Worm (Caenorhabditis elegans) whole organism, L4 larva: ENCODE data around the gene ZK593.2.

Source experiments
- D1046.2 ChIP-seq: fragments of 200-800 bp; sonication (Bioruptor generic); IDR thresholded peaks from 2 replicates; pipeline ENCODE4 v1.3.6; 2022; ENCODE audit warnings: missing genetic modification characterization, missing compliant biosample characterization
- F10B5.3 ChIP-seq: sonication (generic microtip); optimal IDR thresholded peaks from 2 replicates; lab custom pipeline; 2016; ENCODE audit warnings: mild to moderate bottlenecking, missing genetic modification characterization, missing compliant biosample characterization
- Y105C5A.15 ChIP-seq: fragments of 200-800 bp; sonication (Bioruptor generic); IDR thresholded peaks from 2 replicates; pipeline ENCODE4 v1.3.6; 2022; ENCODE audit warnings: missing genetic modification characterization, missing compliant biosample characterization
- ZK546.5 ChIP-seq, 2 experiments: sonication (generic microtip); optimal IDR thresholded peaks; 2 replicates each; lab custom pipeline; 2017; ENCODE audit warnings: missing biosample characterization in 2 of 2, missing genetic modification characterization in 2 of 2
- aha-1 ChIP-seq: fragments of 150-350 bp; peaks from one replicate; lab custom pipeline; 2014; ENCODE audit warnings: missing biosample characterization, missing genetic modification characterization
- ama-1 ChIP-seq: fragments of 150-350 bp; optimal IDR thresholded peaks from 2 replicates; lab custom pipeline; 2014; ENCODE audit warnings: inconsistent platforms, mixed read lengths
- arid-1 ChIP-seq: fragments of 200-800 bp; sonication (Bioruptor generic); conservative IDR thresholded peaks from 2 replicates; pipeline ENCODE4 v1.3.6; 2022; ENCODE audit warnings: missing genetic modification reagents, missing genetic modification characterization, missing compliant biosample characterization
- ceh-44 ChIP-seq: fragments of 200-800 bp; sonication (Bioruptor generic); IDR thresholded peaks from 2 replicates; pipeline ENCODE4 v1.3.6; 2022; ENCODE audit warnings: missing genetic modification reagents, missing genetic modification characterization, missing compliant biosample characterization
- ces-1 ChIP-seq: fragments of 150-350 bp; sonication (generic microtip); optimal IDR thresholded peaks from 4 replicates; lab custom pipeline; 2014; ENCODE audit warnings: missing biosample characterization, missing genetic modification reagents, missing genetic modification characterization
- ctbp-1 ChIP-seq: fragments of 200-800 bp; sonication (Bioruptor generic); IDR thresholded peaks from 2 replicates; pipeline ENCODE4 v1.3.6; 2022; ENCODE audit warnings: missing genetic modification reagents, missing genetic modification characterization, missing compliant biosample characterization
- daf-8 ChIP-seq: fragments of 200-800 bp; sonication (Bioruptor generic); IDR thresholded peaks from 2 replicates; pipeline ENCODE4 v1.3.6; 2022; ENCODE audit warnings: missing genetic modification characterization, missing compliant biosample characterization
- dmd-8 ChIP-seq: fragments of 200-800 bp; sonication (Bioruptor generic); IDR thresholded peaks from 2 replicates; pipeline ENCODE4 v1.3.6; 2022; ENCODE audit warnings: missing genetic modification characterization, missing compliant biosample characterization
- dmd-9 ChIP-seq: fragments of 200-800 bp; sonication (Bioruptor generic); IDR thresholded peaks from 2 replicates; pipeline ENCODE4 v1.3.6; 2022; ENCODE audit warnings: missing genetic modification reagents, missing genetic modification characterization, missing compliant biosample characterization
- egl-43 ChIP-seq: fragments of 200-800 bp; sonication (Bioruptor generic); IDR thresholded peaks from 2 replicates; pipeline ENCODE4 v1.3.6; 2022; ENCODE audit warnings: missing genetic modification reagents, missing genetic modification characterization, missing compliant biosample characterization
- lin-1 ChIP-seq: fragments of 200-800 bp; sonication (Bioruptor generic); IDR thresholded peaks from 2 replicates; pipeline ENCODE4 v1.3.6; 2022; ENCODE audit warnings: missing genetic modification reagents, missing genetic modification characterization, missing compliant biosample characterization
- lin-29 ChIP-seq: fragments of 200-800 bp; sonication (Bioruptor generic); IDR thresholded peaks from 2 replicates; pipeline ENCODE4 v1.3.6; 2022; ENCODE audit warnings: missing genetic modification reagents, missing genetic modification characterization, missing compliant biosample characterization
- lin-38 ChIP-seq: fragments of 200-800 bp; sonication (Bioruptor generic); IDR thresholded peaks from 2 replicates; pipeline ENCODE4 v1.3.6; 2022; ENCODE audit warnings: missing genetic modification reagents, missing genetic modification characterization, missing compliant biosample characterization
- lsy-2 ChIP-seq, 2 experiments: fragments of 150-350 bp in 1 of 2; sonication (generic microtip) in 1 of 2; optimal IDR thresholded peaks; 2 replicates each; lab custom pipeline; 2014 to 2017; ENCODE audit warnings: missing biosample characterization in 2 of 2, missing genetic modification characterization in 2 of 2
- mdt-29 ChIP-seq: fragments of 200-800 bp; sonication (Bioruptor generic); IDR thresholded peaks from 2 replicates; pipeline ENCODE4 v1.3.6; 2022; ENCODE audit warnings: missing genetic modification reagents, missing genetic modification characterization, missing compliant biosample characterization
- mxl-3 ChIP-seq: fragments of 200-800 bp; sonication (Bioruptor generic); optimal IDR thresholded peaks from 2 replicates; lab custom pipeline; 2018; ENCODE audit warnings: mild to moderate bottlenecking, missing genetic modification characterization, missing compliant biosample characterization
- nhr-25 ChIP-seq: sonication (generic microtip); optimal IDR thresholded peaks from 2 replicates; lab custom pipeline; 2017; ENCODE audit warnings: missing genetic modification characterization, mild to moderate bottlenecking, missing compliant biosample characterization, antibody characterized with exemption, moderate library complexity, borderline replicate concordance; ENCODE audit not compliant: insufficient read depth
- nhr-48 ChIP-seq: sonication (generic microtip); optimal IDR thresholded peaks from 2 replicates; lab custom pipeline; 2016; ENCODE audit warnings: mild to moderate bottlenecking, missing genetic modification characterization, missing compliant biosample characterization
- nhr-76 ChIP-seq: fragments of 150-350 bp; optimal IDR thresholded peaks from 2 replicates; lab custom pipeline; 2014; ENCODE audit warnings: missing biosample characterization, missing genetic modification characterization
- nhr-77 ChIP-seq: fragments of 150-350 bp; optimal IDR thresholded peaks from 2 replicates; lab custom pipeline; 2014; ENCODE audit warnings: missing biosample characterization, missing genetic modification characterization
- pqm-1 ChIP-seq: sonication (generic microtip); optimal IDR thresholded peaks from 2 replicates; lab custom pipeline; 2017; ENCODE audit warnings: missing biosample characterization, missing genetic modification characterization
- rbr-2 ChIP-seq: sonication (generic microtip); optimal IDR thresholded peaks from 2 replicates; lab custom pipeline; 2016; ENCODE audit warnings: missing genotype, missing genetic modification characterization, missing compliant biosample characterization
- skn-1 ChIP-seq: fragments of 150-350 bp; optimal IDR thresholded peaks from 2 replicates; lab custom pipeline; 2014; ENCODE audit warnings: missing biosample characterization, missing genetic modification characterization
- snpc-4 ChIP-seq: fragments of 150-350 bp; optimal IDR thresholded peaks from 2 replicates; lab custom pipeline; 2014; ENCODE audit warnings: missing biosample characterization, missing genetic modification characterization
- spr-3 ChIP-seq: fragments of 200-800 bp; sonication (Bioruptor generic); optimal IDR thresholded peaks from 2 replicates; lab custom pipeline; 2018; ENCODE audit warnings: mild to moderate bottlenecking, missing genetic modification characterization, missing compliant biosample characterization
- unc-39 ChIP-seq: sonication (generic microtip); optimal IDR thresholded peaks from 2 replicates; lab custom pipeline; 2017; ENCODE audit warnings: missing biosample characterization, missing genetic modification characterization
- unc-62 ChIP-seq, 3 experiments: fragments of 150-350 bp in 1 of 3; sonication (generic microtip); optimal IDR thresholded peaks in 2 of 3; peaks in 1 of 3; 1 replicate in 1 of 3; 2 replicates in 2 of 3; lab custom pipeline; 2014 to 2017; ENCODE audit warnings: missing biosample characterization in 3 of 3, missing genetic modification characterization in 3 of 3, missing genetic modification reagents in 3 of 3, missing genotype in 1 of 3
- zag-1 ChIP-seq: fragments of 150-350 bp; optimal IDR thresholded peaks from 2 replicates; lab custom pipeline; 2014; ENCODE audit warnings: missing biosample characterization, missing genetic modification characterization
- zfp-2 ChIP-seq: sonication (generic microtip); optimal IDR thresholded peaks from 2 replicates; lab custom pipeline; 2016; ENCODE audit warnings: mild to moderate bottlenecking, missing genetic modification characterization, missing compliant biosample characterization
- ztf-11 ChIP-seq: fragments of 150-350 bp; optimal IDR thresholded peaks from 2 replicates; lab custom pipeline; 2014; ENCODE audit warnings: missing biosample characterization, missing genetic modification characterization

The ZK593.2 gene

ce11 chrIV:10868629-10869251 is 44.4 kb upstream of the ZK593.2 start, which contains the start of gene F13E9.11:
TSS of gene F13E9.11 (minus strand) at chrIV:10869135.
- TF ChIP-seq unc-62 (GFP tag; optimal IDR thresholded peaks at IDR 0.05 in 1 of 2; lab: Kevin White, UChicago) (peak in 1 of 2 experiments; percentile 97), unc-62 (tag; optimal IDR thresholded peaks at IDR 0.05; lab: Kevin White, UChicago) (no peak), mxl-3 (GFP tag; lab: Kevin White, UChicago) (peak; percentile 14), ctbp-1 (GFP tag; lab: Robert Waterston, UW) (0 out of 2 replicates have a peak, but pooled peaks have one; percentile 10), aha-1 (tag; lab: Kevin White, UChicago) (peak; percentile 95), ZK546.5 (tag; optimal IDR thresholded peaks at IDR 0.05; lab: Kevin White, UChicago) (no peak), rbr-2 (peak; percentile 54)

- TF ChIP-seq unc-62 (GFP tag; optimal IDR thresholded peaks at IDR 0.05 in 1 of 2; lab: Kevin White, UChicago) = peak in 1 of 2 experiments; percentile 44
- no peak for TF ChIP-seq unc-62 (tag; optimal IDR thresholded peaks at IDR 0.05; lab: Kevin White, UChicago)
- TF ChIP-seq aha-1 (tag; lab: Kevin White, UChicago) = peak; percentile 88
- TF ChIP-seq lin-1 = no peak
These were observed 43.5 kb upstream of the ZK593.2 start for ce11 chrIV:10869642-10870041.

- TF ChIP-seq ceh-44 (GFP tag; lab: Robert Waterston, UW) = no peak
- TF ChIP-seq dmd-8 (GFP tag; lab: Robert Waterston, UW) = no peak
- no peak for TF ChIP-seq pqm-1 (tag; lab: Kevin White, UChicago)
- no peak for TF ChIP-seq lin-29 (GFP tag; lab: Robert Waterston, UW)
- no peak for TF ChIP-seq nhr-76 (tag; lab: Kevin White, UChicago)
- TF ChIP-seq lsy-2 (tag; optimal IDR thresholded peaks at IDR 0.05; lab: Kevin White, UChicago) = no peak
- TF ChIP-seq ama-1 (lab: Kevin White, UChicago) = no peak
- TF ChIP-seq aha-1 (tag; lab: Kevin White, UChicago) = no peak
- TF ChIP-seq zag-1 = no peak
- no peak for TF ChIP-seq skn-1
- no peak for TF ChIP-seq daf-8 (GFP tag; lab: Robert Waterston, UW)
These were observed 43.0 kb upstream of the ZK593.2 start for ce11 chrIV:10870158-10870557.

- TF ChIP-seq ces-1 (GFP tag; lab: Kevin White, UChicago) (no peak), nhr-77 (tag; lab: Kevin White, UChicago) (no peak), nhr-48 (tag; lab: Kevin White, UChicago) (no peak), dmd-9 (GFP tag; lab: Robert Waterston, UW) (no peak), aha-1 (tag; lab: Kevin White, UChicago) (no peak), Y105C5A.15 (GFP tag; lab: Robert Waterston, UW) (no peak), zfp-2 (tag; lab: Kevin White, UChicago) (no peak), F10B5.3 (tag; lab: Kevin White, UChicago) (no peak), snpc-4 (tag; lab: Kevin White, UChicago) (no peak), mdt-29 (no peak), lin-38 (GFP tag; lab: Robert Waterston, UW) (no peak), arid-1 (no peak), spr-3 (GFP tag; lab: Kevin White, UChicago) (no peak), egl-43 (no peak), pqm-1 (tag; lab: Kevin White, UChicago) (no peak), ztf-11 (no peak), unc-39 (no peak), D1046.2 (GFP tag; lab: Robert Waterston, UW) (no peak), nhr-25 (tag; lab: Kevin White, UChicago) (no peak), ceh-44 (GFP tag; lab: Robert Waterston, UW) (no peak)
These were observed 38.7 kb upstream of the ZK593.2 start, which contains the start of gene F13E9.12 for ce11 chrIV:10874527-10874926. TSS of gene F13E9.12 (minus strand) at chrIV:10874627.
